Fruit fly (Drosophila melanogaster) whole organism: Measurements from ENCODE around the gene GstD2.

Source experiments
- CG8478 ChIP-seq: fragments of >200 bp; optimal IDR thresholded peaks from 2 replicates; lab custom pipeline; 2018; ENCODE audit warnings: inconsistent platforms
- Dll ChIP-seq: fragments of >200 bp; optimal IDR thresholded peaks from 2 replicates; lab custom pipeline; 2017
- EcR ChIP-seq, 2 experiments: fragments of >200 bp; optimal IDR thresholded peaks; 2 replicates each; lab custom pipeline; 2017; ENCODE audit warnings: missing biosample characterization in 2 of 2, missing genetic modification characterization in 2 of 2, missing genetic modification reagents in 2 of 2
- pan ChIP-seq: fragments of >200 bp; optimal IDR thresholded peaks from 2 replicates; lab custom pipeline; 2017
- psq ChIP-seq: fragments of >200 bp; optimal IDR thresholded peaks from 2 replicates; lab custom pipeline; 2017
- usp ChIP-seq: fragments of >200 bp; optimal IDR thresholded peaks from 2 replicates; lab custom pipeline; 2017; ENCODE audit warnings: missing biosample characterization, missing genetic modification characterization, mixed read lengths

- no peak for TF ChIP-seq EcR (GFP tag; optimal IDR thresholded peaks at IDR 0.05; lab: Kevin White, UChicago)
- TF ChIP-seq Dll (lab: Kevin White, UChicago) = no peak
- no peak for TF ChIP-seq psq (lab: Kevin White, UChicago)
- no peak for TF ChIP-seq usp
- TF ChIP-seq pan (lab: Kevin White, UChicago) = no peak
- no peak for TF ChIP-seq CG8478 (lab: Kevin White, UChicago)
These were observed 9.7 kb upstream of the GstD2 start for dm6 chr3R:12361962-12362497.
